Worm (Caenorhabditis elegans): ENCODE results near the gene E01G6.1.
"Not testable (repeated sequence)": the region's sequence is repeated elsewhere in the genome, so short reads cannot be mapped to it uniquely, and the experiment has no call there.

Gene E01G6.1

ce11 chrX:12298324-12298723, 37.6 kb downstream of the E01G6.1 start, which contains the start of gene W06D11.3:
Gene W06D11.3, plus strand, starts transcription at chrX:12298683.
- TF ChIP-seq ztf-11 (tag; optimal IDR thresholded peaks at IDR 0.05) (no peak), mep-1 (tag; optimal IDR thresholded peaks at IDR 0.05) (no peak), mab-5 (tag; optimal IDR thresholded peaks at IDR 0.05) (no peak), elt-1 (tag; optimal IDR thresholded peaks at IDR 0.05; ENCODE audit: borderline replicate concordance, insufficient read depth) (no peak), ceh-39 (tag; optimal IDR thresholded peaks at IDR 0.05) (no peak)

DNA sequence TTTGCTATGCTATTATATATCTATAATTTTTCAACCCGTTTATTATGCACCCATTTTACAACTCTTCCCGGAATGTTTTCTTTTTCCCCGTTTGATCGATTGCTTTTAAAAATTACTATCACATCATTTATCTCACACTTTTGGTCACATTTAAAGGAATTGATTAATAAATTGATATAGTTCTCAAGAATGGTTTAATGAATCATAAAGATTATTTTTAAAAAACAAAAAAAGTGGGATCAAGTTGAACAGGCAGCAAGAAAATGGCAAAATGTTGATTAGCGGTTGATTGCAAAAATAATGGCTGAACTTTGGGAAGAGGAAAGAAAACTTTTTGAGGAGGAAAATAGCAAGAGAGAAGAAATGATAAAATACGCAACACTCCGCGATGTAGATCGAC, 39.2 kb downstream of the E01G6.1 start, which contains the start of gene W06D11.5:
Gene W06D11.5 (plus strand): TSS at position 301 of the 400 bp plus-strand sequence.
- TF ChIP-seq elt-3 (tag; optimal IDR thresholded peaks at IDR 0.05) (no peak), nhr-28 (tag; optimal IDR thresholded peaks at IDR 0.05) (no peak), ceh-43 (GFP tag; optimal IDR thresholded peaks at IDR 0.05) (no peak), drap-1 (GFP tag; optimal IDR thresholded peaks at IDR 0.05) (no peak), zip-8 (tag; optimal IDR thresholded peaks at IDR 0.05) (no peak), mls-2 (tag; optimal IDR thresholded peaks at IDR 0.05) (no peak), lin-32 (GFP tag; optimal IDR thresholded peaks at IDR 0.05) (no peak), nhr-12 (tag; optimal IDR thresholded peaks at IDR 0.05) (no peak), sem-2 (GFP tag; optimal IDR thresholded peaks at IDR 0.05) (no peak), M03D4.4 (tag; optimal IDR thresholded peaks at IDR 0.05) (no peak), lin-13 (tag; optimal IDR thresholded peaks at IDR 0.05) (no peak), elt-1 (tag; optimal IDR thresholded peaks at IDR 0.05; ENCODE audit: borderline replicate concordance, insufficient read depth) (no peak), ceh-39 (tag; optimal IDR thresholded peaks at IDR 0.05) (no peak), lsy-2 (tag; optimal IDR thresholded peaks at IDR 0.05) (no peak), snpc-4 (tag; optimal IDR thresholded peaks at IDR 0.05) (no peak), unc-39 (tag; optimal IDR thresholded peaks at IDR 0.05) (no peak), nhr-76 (tag; optimal IDR thresholded peaks at IDR 0.05) (no peak), pha-4 (tag; optimal IDR thresholded peaks at IDR 0.05) (no peak), mab-5 (tag; optimal IDR thresholded peaks at IDR 0.05) (no peak)

DNA sequence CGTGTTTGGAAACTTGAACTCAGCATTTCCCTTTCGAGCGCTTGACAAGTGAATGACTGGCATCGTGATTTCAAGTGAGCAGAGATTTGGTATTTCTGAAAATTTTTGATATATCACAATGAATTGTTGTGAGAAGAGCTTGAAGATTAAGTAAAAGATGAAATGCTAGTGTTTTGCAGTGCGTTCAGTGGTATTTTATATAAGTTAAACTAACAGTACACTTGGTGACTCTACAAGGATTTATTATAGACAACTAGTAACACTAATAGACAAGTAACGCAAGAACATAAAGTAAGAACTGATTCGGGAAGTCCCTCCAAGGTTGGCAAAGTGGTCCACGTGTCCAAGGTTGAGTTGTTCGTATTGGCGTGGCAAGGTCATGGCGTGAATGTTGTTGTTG, 42.1 kb downstream of the E01G6.1 start, which contains the start of gene dot-1.3:
Gene dot-1.3 (minus strand): TSS at position 101 of the 400 bp plus-strand sequence.
- not testable (repeated sequence) for TF ChIP-seq nhr-12, zip-8, nhr-237 (tag; optimal IDR thresholded peaks at IDR 0.05)

- no peak for TF ChIP-seq snpc-4 (tag; optimal IDR thresholded peaks at IDR 0.05)
- TF ChIP-seq lsy-2 (tag; optimal IDR thresholded peaks at IDR 0.05): no peak
- TF ChIP-seq mab-5 (tag; optimal IDR thresholded peaks at IDR 0.05): no peak
- TF ChIP-seq unc-120 (tag; optimal IDR thresholded peaks at IDR 0.05; ENCODE audit: poor library complexity, severe bottlenecking): no peak
- no peak for TF ChIP-seq ces-1 (GFP tag; optimal IDR thresholded peaks at IDR 0.05)
- no peak for TF ChIP-seq ham-2 (GFP tag; optimal IDR thresholded peaks at IDR 0.05)
- no peak for TF ChIP-seq nhr-237 (tag; optimal IDR thresholded peaks at IDR 0.05)
- no peak for TF ChIP-seq flh-1 (GFP tag; optimal IDR thresholded peaks at IDR 0.05)
- no peak for TF ChIP-seq mls-2 (tag; optimal IDR thresholded peaks at IDR 0.05)
- no peak for TF ChIP-seq nhr-28 (tag; optimal IDR thresholded peaks at IDR 0.05)
- TF ChIP-seq sem-2 (GFP tag; optimal IDR thresholded peaks at IDR 0.05): no peak
- no peak for TF ChIP-seq zip-8 (tag; optimal IDR thresholded peaks at IDR 0.05)
- TF ChIP-seq drap-1 (GFP tag; optimal IDR thresholded peaks at IDR 0.05): no peak
- no peak for TF ChIP-seq M03D4.4 (tag; optimal IDR thresholded peaks at IDR 0.05)
Observed at ce11 chrX:12304231-12304630, 43.5 kb downstream of the E01G6.1 start.

DNA sequence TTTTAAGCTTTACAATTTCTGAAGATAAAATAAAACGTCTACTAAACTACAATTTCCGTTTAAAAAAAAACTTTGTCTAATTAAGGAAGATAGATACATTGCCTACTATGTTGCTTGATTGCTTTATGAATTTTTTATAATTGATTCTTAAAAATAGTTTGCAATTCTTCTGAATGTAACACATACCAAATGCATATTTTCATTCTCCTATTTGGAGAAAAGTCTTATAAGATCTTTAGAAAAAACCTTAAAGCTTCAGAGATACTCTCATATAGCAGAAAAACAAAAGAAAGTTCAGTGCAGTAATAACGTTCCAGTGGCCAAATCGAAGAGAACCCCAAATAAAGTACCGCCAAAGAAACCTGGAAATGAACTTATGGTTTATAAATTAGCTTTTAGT, 45.9 kb downstream of the E01G6.1 start, which contains the start of gene phf-32:
Gene phf-32 (plus strand): TSS at position 301 of the 400 bp plus-strand sequence.
- no peak for TF ChIP-seq zip-8 (tag; optimal IDR thresholded peaks at IDR 0.05)
- TF ChIP-seq ceh-43 (GFP tag; optimal IDR thresholded peaks at IDR 0.05): no peak
- TF ChIP-seq snpc-4 (tag; optimal IDR thresholded peaks at IDR 0.05): no peak
- TF ChIP-seq hlh-1 (tag; optimal IDR thresholded peaks at IDR 0.05): no peak
- no peak for TF ChIP-seq lin-13 (tag; optimal IDR thresholded peaks at IDR 0.05)
- no peak for TF ChIP-seq sem-2 (GFP tag; optimal IDR thresholded peaks at IDR 0.05)
- TF ChIP-seq cnd-1 (tag; optimal IDR thresholded peaks at IDR 0.05): no peak
- TF ChIP-seq lin-32 (GFP tag; optimal IDR thresholded peaks at IDR 0.05): no peak
- TF ChIP-seq unc-62 (GFP tag; optimal IDR thresholded peaks at IDR 0.05): no peak
- no peak for TF ChIP-seq sptf-1 (tag; optimal IDR thresholded peaks at IDR 0.05)
- no peak for TF ChIP-seq unc-120 (tag; optimal IDR thresholded peaks at IDR 0.05; ENCODE audit: poor library complexity, severe bottlenecking)
- TF ChIP-seq unc-39 (tag; optimal IDR thresholded peaks at IDR 0.05): no peak
- no peak for TF ChIP-seq tbx-8 (GFP tag; optimal IDR thresholded peaks at IDR 0.05)
- TF ChIP-seq elt-1 (tag; optimal IDR thresholded peaks at IDR 0.05; ENCODE audit: borderline replicate concordance, insufficient read depth): no peak
- no peak for TF ChIP-seq drap-1 (GFP tag; optimal IDR thresholded peaks at IDR 0.05)
- no peak for TF ChIP-seq bed-3 (GFP tag; optimal IDR thresholded peaks at IDR 0.05)
- no peak for TF ChIP-seq ham-2 (GFP tag; optimal IDR thresholded peaks at IDR 0.05)
- no peak for TF ChIP-seq mls-2 (tag; optimal IDR thresholded peaks at IDR 0.05)
